Fruit fly (Drosophila melanogaster) whole organism, embryonic: ENCODE results near the gene CG14340.
A peak's percentile ranks its signal among the peaks of the same experiment; 100 is the strongest.

Source experiments
- B-H2 ChIP-seq: fragments of 200-800 bp; sonication (Bioruptor generic); optimal IDR thresholded peaks from 2 replicates; lab custom pipeline; 2018; ENCODE audit warnings: missing biosample characterization, mild to moderate bottlenecking, missing genetic modification characterization
- Bdp1 ChIP-seq: fragments of 200-800 bp; sonication (Bioruptor generic); optimal IDR thresholded peaks from 3 replicates; lab custom pipeline; 2016; ENCODE audit warnings: missing biosample characterization, missing genetic modification characterization
- BtbVII ChIP-seq: fragments of 200-800 bp; sonication (Bioruptor generic); optimal IDR thresholded peaks from 3 replicates; lab custom pipeline; 2017; ENCODE audit warnings: missing biosample characterization, mild to moderate bottlenecking, missing genetic modification characterization
- Bteb2 ChIP-seq: fragments of 200-800 bp; sonication (Bioruptor generic); optimal IDR thresholded peaks from 2 replicates; lab custom pipeline; 2016; ENCODE audit warnings: missing biosample characterization, missing genetic modification characterization
- CG10431 ChIP-seq: fragments of 200-800 bp; sonication (Bioruptor generic); optimal IDR thresholded peaks from 3 replicates; lab custom pipeline; 2018; ENCODE audit warnings: missing biosample characterization, mild to moderate bottlenecking, missing genetic modification characterization
- CG11093 ChIP-seq: fragments of 200-800 bp; sonication (Bioruptor generic); IDR thresholded peaks from 3 replicates; pipeline ENCODE4 v1.3.6; 2022; ENCODE audit warnings: missing biosample characterization, missing genetic modification characterization
- CG11247 ChIP-seq: fragments of 200-800 bp; sonication (Bioruptor generic); IDR thresholded peaks from 2 replicates; pipeline ENCODE4 v1.3.6; 2022; ENCODE audit warnings: missing biosample characterization, missing genetic modification characterization
- CG13123 ChIP-seq: fragments of 200-800 bp; sonication (Bioruptor generic); optimal IDR thresholded peaks from 2 replicates; lab custom pipeline; 2016; ENCODE audit warnings: missing biosample characterization, missing genetic modification characterization
- CG13775 ChIP-seq: fragments of 200-800 bp; sonication (Bioruptor generic); optimal IDR thresholded peaks from 3 replicates; lab custom pipeline; 2017; ENCODE audit warnings: missing biosample characterization, mild to moderate bottlenecking, missing genetic modification characterization
- CG2678 ChIP-seq: fragments of 200-800 bp; sonication (Bioruptor generic); optimal IDR thresholded peaks from 3 replicates; lab custom pipeline; 2019; ENCODE audit warnings: missing biosample characterization, mild to moderate bottlenecking, missing genetic modification characterization, moderate library complexity
- CG30020 ChIP-seq: fragments of 200-800 bp; optimal IDR thresholded peaks from 2 replicates; lab custom pipeline; 2019; ENCODE audit warnings: missing biosample characterization, mild to moderate bottlenecking, missing genetic modification characterization, moderate library complexity
- CG3163 ChIP-seq: fragments of 200-800 bp; sonication (Bioruptor generic); optimal IDR thresholded peaks from 3 replicates; lab custom pipeline; 2016; ENCODE audit warnings: missing biosample characterization, missing genetic modification characterization
- CG32772 ChIP-seq: fragments of 200-800 bp; sonication (Bioruptor generic); IDR thresholded peaks from 2 replicates; pipeline ENCODE4 v1.3.6; 2022; ENCODE audit warnings: missing biosample characterization, missing genetic modification characterization
- CG4328 ChIP-seq: fragments of 200-800 bp; sonication (Bioruptor generic); optimal IDR thresholded peaks from 3 replicates; lab custom pipeline; 2017; ENCODE audit warnings: missing biosample characterization, missing genetic modification reagents, missing genetic modification characterization
- CG4707 ChIP-seq: fragments of 200-800 bp; sonication (Bioruptor generic); optimal IDR thresholded peaks from 2 replicates; lab custom pipeline; 2018; ENCODE audit warnings: missing biosample characterization, mild to moderate bottlenecking, missing genetic modification characterization, moderate library complexity
- CG5953 ChIP-seq: fragments of 200-800 bp; sonication (Bioruptor generic); IDR thresholded peaks from 2 replicates; pipeline ENCODE4 v1.3.6; 2022; ENCODE audit warnings: missing biosample characterization, missing genetic modification characterization
- CG7928 ChIP-seq: fragments of 200-800 bp; sonication (Bioruptor generic); optimal IDR thresholded peaks from 2 replicates; lab custom pipeline; 2017; ENCODE audit warnings: missing biosample characterization, mild to moderate bottlenecking, missing genetic modification characterization
- CG8089 ChIP-seq: fragments of 200-800 bp; sonication (Bioruptor generic); optimal IDR thresholded peaks from 3 replicates; lab custom pipeline; 2016; ENCODE audit warnings: missing biosample characterization, missing genetic modification characterization
- CG9876 ChIP-seq: fragments of 200-800 bp; sonication (Bioruptor generic); optimal IDR thresholded peaks from 2 replicates; lab custom pipeline; 2016; ENCODE audit warnings: missing biosample characterization, missing genetic modification characterization
- CG9932 ChIP-seq: fragments of 200-800 bp; sonication (Bioruptor generic); IDR thresholded peaks from 2 replicates; pipeline ENCODE4 v1.3.6; 2022; ENCODE audit warnings: missing biosample characterization, missing genetic modification characterization
- CkIIα-i1 ChIP-seq: fragments of 200-800 bp; sonication (Bioruptor generic); IDR thresholded peaks from 2 replicates; pipeline ENCODE4 v1.3.6; 2022; ENCODE audit warnings: missing biosample characterization, missing genetic modification characterization
- Dbx ChIP-seq: fragments of 200-800 bp; sonication (Bioruptor generic); IDR thresholded peaks from 3 replicates; pipeline ENCODE4 v1.3.6; 2022; ENCODE audit warnings: missing biosample characterization, missing genetic modification characterization
- ERR ChIP-seq: fragments of 200-800 bp; sonication (Bioruptor generic); optimal IDR thresholded peaks from 2 replicates; lab custom pipeline; 2016; ENCODE audit warnings: missing biosample characterization, missing genetic modification characterization
- Elba2 ChIP-seq: fragments of 200-800 bp; sonication (Bioruptor generic); optimal IDR thresholded peaks from 3 replicates; lab custom pipeline; 2016; ENCODE audit warnings: missing biosample characterization, missing genetic modification characterization
- HLH3B ChIP-seq: fragments of 200-800 bp; sonication (Bioruptor generic); IDR thresholded peaks from 2 replicates; pipeline ENCODE4 v1.3.6; 2022; ENCODE audit warnings: missing biosample characterization, missing genetic modification characterization
- HLHmδ ChIP-seq: fragments of 200-800 bp; sonication (Bioruptor generic); optimal IDR thresholded peaks from 2 replicates; lab custom pipeline; 2018; ENCODE audit warnings: missing biosample characterization, mild to moderate bottlenecking, missing genetic modification characterization, moderate library complexity
- Hmr ChIP-seq: fragments of 200-800 bp; sonication (Bioruptor generic); optimal IDR thresholded peaks from 3 replicates; lab custom pipeline; 2017; ENCODE audit warnings: mild to moderate bottlenecking, missing biosample characterization, missing genetic modification reagents, missing genetic modification characterization
- MTF-1 ChIP-seq: fragments of 200-800 bp; sonication (Bioruptor generic); optimal IDR thresholded peaks from 2 replicates; lab custom pipeline; 2018; ENCODE audit warnings: missing biosample characterization, mild to moderate bottlenecking, missing genetic modification characterization, borderline replicate concordance
- Sry-δ ChIP-seq: fragments of 200-800 bp; sonication (Bioruptor generic); optimal IDR thresholded peaks from 2 replicates; lab custom pipeline; 2016; ENCODE audit warnings: missing biosample characterization, missing genetic modification characterization
- Tbp ChIP-seq: fragments of >200 bp; optimal IDR thresholded peaks from 2 replicates; lab custom pipeline; 2018; ENCODE audit warnings: missing biosample characterization, missing genetic modification characterization
- amos ChIP-seq: fragments of 200-800 bp; sonication (Bioruptor generic); IDR thresholded peaks from 2 replicates; pipeline ENCODE4 v1.3.6; 2022; ENCODE audit warnings: missing biosample characterization, missing genetic modification characterization; ENCODE audit not compliant: partially characterized antibody
- az2 ChIP-seq: fragments of 200-800 bp; sonication (Bioruptor generic); optimal IDR thresholded peaks from 3 replicates; lab custom pipeline; 2016; ENCODE audit warnings: missing biosample characterization, missing genetic modification characterization
- br ChIP-seq: fragments of >200 bp; optimal IDR thresholded peaks from 2 replicates; lab custom pipeline; 2017
- crc ChIP-seq: fragments of 200-800 bp; sonication (Bioruptor generic); optimal IDR thresholded peaks from 2 replicates; lab custom pipeline; 2016; ENCODE audit warnings: missing biosample characterization, missing genetic modification characterization
- danr ChIP-seq: fragments of 200-800 bp; sonication (Bioruptor generic); IDR thresholded peaks from 2 replicates; pipeline ENCODE4 v1.3.6; 2022; ENCODE audit warnings: missing biosample characterization, missing genetic modification characterization
- dm ChIP-seq: fragments of 200-800 bp; sonication (Bioruptor generic); optimal IDR thresholded peaks from 3 replicates; lab custom pipeline; 2016; ENCODE audit warnings: missing biosample characterization, missing genetic modification characterization
- dpn ChIP-seq, 2 experiments: fragments of 200-800 bp; sonication (Bioruptor generic); optimal IDR thresholded peaks; 3 replicates each; lab custom pipeline; 2016; ENCODE audit warnings: missing biosample characterization in 2 of 2, missing genetic modification characterization in 2 of 2
- dysf ChIP-seq: fragments of 200-800 bp; sonication (Bioruptor generic); IDR thresholded peaks from 3 replicates; pipeline ENCODE4 v1.3.6; 2022; ENCODE audit warnings: missing biosample characterization, missing genetic modification characterization
- exex ChIP-seq: fragments of 200-800 bp; sonication (Bioruptor generic); optimal IDR thresholded peaks from 4 replicates; lab custom pipeline; 2018; ENCODE audit warnings: missing biosample characterization, mild to moderate bottlenecking, missing genetic modification characterization, moderate library complexity
- eyg ChIP-seq: fragments of 200-800 bp; sonication (Bioruptor generic); optimal IDR thresholded peaks from 3 replicates; lab custom pipeline; 2016; ENCODE audit warnings: missing biosample characterization, missing genetic modification characterization
- fd102C ChIP-seq: fragments of 200-800 bp; sonication (Bioruptor generic); optimal IDR thresholded peaks from 2 replicates; lab custom pipeline; 2018; ENCODE audit warnings: missing biosample characterization, mild to moderate bottlenecking, missing genetic modification characterization, moderate library complexity
- gt ChIP-seq: fragments of 200-800 bp; sonication (Bioruptor generic); IDR thresholded peaks from 2 replicates; pipeline ENCODE4 v1.3.6; 2022; ENCODE audit warnings: missing biosample characterization, missing genetic modification characterization
- ham ChIP-seq: fragments of 200-800 bp; sonication (Bioruptor generic); IDR thresholded peaks from 2 replicates; pipeline ENCODE4 v1.3.6; 2022; ENCODE audit warnings: missing biosample characterization, missing genetic modification characterization
- oc ChIP-seq: fragments of 200-800 bp; sonication (Bioruptor generic); optimal IDR thresholded peaks from 2 replicates; lab custom pipeline; 2018; ENCODE audit warnings: missing biosample characterization, mild to moderate bottlenecking, missing genetic modification characterization, moderate library complexity
- pb ChIP-seq: fragments of 200-800 bp; sonication (Bioruptor generic); optimal IDR thresholded peaks from 3 replicates; lab custom pipeline; 2016; ENCODE audit warnings: missing biosample characterization, missing genetic modification characterization
- repo ChIP-seq: fragments of 200-800 bp; sonication (Bioruptor generic); optimal IDR thresholded peaks from 2 replicates; lab custom pipeline; 2016; ENCODE audit warnings: missing biosample characterization, missing genetic modification characterization
- seq ChIP-seq: fragments of 200-800 bp; sonication (Bioruptor generic); IDR thresholded peaks from 2 replicates; pipeline ENCODE4 v1.3.6; 2022; ENCODE audit warnings: missing biosample characterization, missing genetic modification characterization
- slbo ChIP-seq: fragments of 200-800 bp; sonication (Bioruptor generic); IDR thresholded peaks from 2 replicates; pipeline ENCODE4 v1.3.6; 2022; ENCODE audit warnings: missing biosample characterization, missing genetic modification characterization
- tgo ChIP-seq: fragments of 200-800 bp; sonication (Bioruptor generic); IDR thresholded peaks from 3 replicates; pipeline ENCODE4 v1.3.6; 2022; ENCODE audit warnings: missing biosample characterization, missing genetic modification characterization
- tin ChIP-seq: fragments of 200-800 bp; sonication (Bioruptor generic); optimal IDR thresholded peaks from 3 replicates; lab custom pipeline; 2016; ENCODE audit warnings: missing biosample characterization, missing genetic modification characterization
- toy ChIP-seq: fragments of 200-800 bp; sonication (Bioruptor generic); IDR thresholded peaks from 2 replicates; pipeline ENCODE4 v1.3.6; 2022; ENCODE audit warnings: missing biosample characterization, missing genetic modification characterization
- trem ChIP-seq: fragments of 200-800 bp; optimal IDR thresholded peaks from 3 replicates; lab custom pipeline; 2019; ENCODE audit warnings: missing biosample characterization, mild to moderate bottlenecking, missing genetic modification characterization, moderate library complexity

The CG14340 gene

DNA sequence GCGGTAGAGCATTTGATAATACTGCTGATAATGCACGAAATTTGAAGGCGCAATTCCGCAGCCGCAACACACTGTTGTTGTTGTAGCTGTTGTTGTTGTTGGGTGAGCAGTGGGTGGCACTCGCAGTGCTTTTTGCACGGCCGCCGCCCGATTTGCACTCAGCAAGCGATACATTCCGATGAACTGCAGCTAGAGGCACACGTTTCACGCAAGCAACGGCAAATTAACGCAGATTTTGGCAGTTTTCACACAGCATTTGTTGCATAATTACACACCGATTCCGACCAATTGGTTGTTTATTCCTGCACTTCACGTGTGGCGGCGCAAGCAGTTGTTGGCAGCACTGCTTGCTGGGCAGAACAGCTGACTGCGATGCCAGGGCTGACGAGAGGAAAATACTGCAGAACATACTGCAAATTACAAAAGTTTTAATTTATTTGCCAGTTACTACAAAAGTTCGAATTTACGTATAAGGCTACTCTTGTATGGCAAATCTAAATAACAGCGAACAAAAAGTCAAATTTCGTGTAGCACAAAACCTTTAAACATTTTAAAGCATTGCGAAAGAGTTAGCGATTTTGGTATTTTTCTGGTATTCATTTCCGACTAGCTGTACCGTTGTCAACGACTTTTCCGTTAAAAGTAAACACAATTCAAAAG, 4.6 kb upstream of the CG14340 start, which contains the start of the genes PolrMT and CG14339 (continued):
- peak; percentile 33 for TF ChIP-seq eyg (GFP tag; lab: Kevin White, UChicago)
- peak; percentile 54 for TF ChIP-seq tin (GFP tag; lab: Kevin White, UChicago)
- TF ChIP-seq repo (GFP tag; lab: Kevin White, UChicago), result peak; percentile 41
- no peak for TF ChIP-seq CG11247 (GFP tag; lab: Robert Waterston, UW)
- peak; percentile 95 for TF ChIP-seq dm (GFP tag; lab: Kevin White, UChicago)
- no peak for TF ChIP-seq toy (GFP tag; lab: Robert Waterston, UW)
- TF ChIP-seq Elba2 (GFP tag; lab: Kevin White, UChicago), result peak; percentile 95
- TF ChIP-seq Bteb2 (GFP tag; lab: Kevin White, UChicago), result no peak
- TF ChIP-seq CG13775 (GFP tag; lab: Kevin White, UChicago), result peak; percentile 34
- TF ChIP-seq Bdp1 (GFP tag; lab: Kevin White, UChicago), result no peak
- peak; percentile 21 for TF ChIP-seq CG8089 (GFP tag; lab: Kevin White, UChicago)
- no peak for TF ChIP-seq ERR (GFP tag; lab: Kevin White, UChicago)
- no peak for TF ChIP-seq Tbp
- TF ChIP-seq HLHmδ (GFP tag; lab: Kevin White, UChicago), result no peak
- TF ChIP-seq dysf (GFP tag; lab: Robert Waterston, UW), result no peak
- TF ChIP-seq CG9876 (GFP tag; lab: Kevin White, UChicago), result peak; percentile 5
- TF ChIP-seq amos, result peak; percentile 35; the same call in 1 of the 2 replicates
- peak; percentile 29 for TF ChIP-seq az2 (GFP tag; lab: Kevin White, UChicago)
- peak; percentile 64 for TF ChIP-seq slbo (GFP tag; lab: Robert Waterston, UW)
- TF ChIP-seq CG30020 (tag; lab: Kevin White, UChicago), result no peak
- TF ChIP-seq CG9932 (GFP tag; lab: Robert Waterston, UW), result peak; percentile 47
- no peak for TF ChIP-seq CkIIα-i1
- TF ChIP-seq exex (tag; lab: Kevin White, UChicago), result peak; percentile 15
- peak in 1 of 2 experiments; percentile 46 for TF ChIP-seq dpn (GFP tag; optimal IDR thresholded peaks at IDR 0.05; lab: Kevin White, UChicago)
- no peak for TF ChIP-seq CG11093 (GFP tag; lab: Robert Waterston, UW)
- peak; percentile 96 for TF ChIP-seq CG7928
- no peak for TF ChIP-seq gt (GFP tag; lab: Robert Waterston, UW)
- TF ChIP-seq Dbx, result no peak
- TF ChIP-seq HLH3B (GFP tag; lab: Robert Waterston, UW), result no peak
- no peak for TF ChIP-seq CG4328 (GFP tag; lab: Kevin White, UChicago)
- no peak for TF ChIP-seq MTF-1
- no peak for TF ChIP-seq B-H2
- no peak for TF ChIP-seq seq (GFP tag; lab: Robert Waterston, UW)
- no peak for TF ChIP-seq CG10431
- no peak for TF ChIP-seq CG5953 (GFP tag; lab: Robert Waterston, UW)
- TF ChIP-seq CG32772 (GFP tag; lab: Robert Waterston, UW), result no peak
- TF ChIP-seq crc (GFP tag; lab: Kevin White, UChicago), result no peak
- TF ChIP-seq ham (GFP tag; lab: Robert Waterston, UW), result no peak
- peak; percentile 45 for TF ChIP-seq Hmr (GFP tag; lab: Kevin White, UChicago)
- no peak for TF ChIP-seq br (lab: Kevin White, UChicago)
- no peak for TF ChIP-seq oc (tag; lab: Kevin White, UChicago)
- TF ChIP-seq Sry-δ (GFP tag; lab: Kevin White, UChicago), result peak; percentile 36
- no peak for TF ChIP-seq CG2678 (tag; lab: Kevin White, UChicago)
- no peak for TF ChIP-seq danr (GFP tag; lab: Robert Waterston, UW)
- TF ChIP-seq fd102C (GFP tag; lab: Kevin White, UChicago), result no peak
- TF ChIP-seq CG13123 (GFP tag; lab: Kevin White, UChicago), result no peak
- no peak for TF ChIP-seq CG4707 (GFP tag; lab: Kevin White, UChicago)
- TF ChIP-seq BtbVII (GFP tag; lab: Kevin White, UChicago), result no peak
- peak; percentile 41 for TF ChIP-seq trem (tag; lab: Kevin White, UChicago)
- TF ChIP-seq tgo (GFP tag; lab: Robert Waterston, UW), result no peak
- no peak for TF ChIP-seq pb
- peak; percentile 2 for TF ChIP-seq CG3163 (GFP tag; lab: Kevin White, UChicago)
